Fruit fly (Drosophila melanogaster) whole organism, embryonic: ENCODE data around the gene CG5080.

Experiments
- Abd-B ChIP-seq: fragments of 200-800 bp; sonication (Bioruptor generic); optimal IDR thresholded peaks from 2 replicates; lab custom pipeline; 2018; ENCODE audit warnings: missing biosample characterization, mild to moderate bottlenecking, missing genetic modification characterization, moderate library complexity
- Bgb ChIP-seq: fragments of 200-800 bp; sonication (Bioruptor generic); IDR thresholded peaks from 2 replicates; pipeline ENCODE4 v1.3.6; 2022; ENCODE audit warnings: missing biosample characterization, missing genetic modification characterization; ENCODE audit not compliant: partially characterized antibody
- BtbVII ChIP-seq: fragments of 200-800 bp; sonication (Bioruptor generic); optimal IDR thresholded peaks from 3 replicates; lab custom pipeline; 2017; ENCODE audit warnings: missing biosample characterization, mild to moderate bottlenecking, missing genetic modification characterization
- CG1024 ChIP-seq: fragments of 200-800 bp; sonication (Bioruptor generic); IDR thresholded peaks from 2 replicates; pipeline ENCODE4 v1.3.6; 2022; ENCODE audit warnings: missing biosample characterization, missing genetic modification characterization
- CG10565 ChIP-seq: fragments of 200-800 bp; sonication (Bioruptor generic); optimal IDR thresholded peaks from 3 replicates; lab custom pipeline; 2016; ENCODE audit warnings: missing biosample characterization, mild to moderate bottlenecking, missing genetic modification characterization
- CG11504 ChIP-seq: fragments of 200-800 bp; sonication (Bioruptor generic); optimal IDR thresholded peaks from 3 replicates; lab custom pipeline; 2019; ENCODE audit warnings: missing biosample characterization, mild to moderate bottlenecking, missing genetic modification characterization, moderate library complexity
- CG15011 ChIP-seq: fragments of 200-800 bp; sonication (Bioruptor generic); optimal IDR thresholded peaks from 3 replicates; lab custom pipeline; 2018; ENCODE audit warnings: missing biosample characterization, mild to moderate bottlenecking, missing genetic modification characterization
- CG1603 ChIP-seq: fragments of 200-800 bp; sonication (Bioruptor generic); optimal IDR thresholded peaks from 2 replicates; lab custom pipeline; 2019; ENCODE audit warnings: missing biosample characterization, mild to moderate bottlenecking, missing genetic modification characterization, moderate library complexity
- CG16815 ChIP-seq: fragments of 200-800 bp; sonication (Bioruptor generic); optimal IDR thresholded peaks from 3 replicates; lab custom pipeline; 2017; ENCODE audit warnings: missing biosample characterization, mild to moderate bottlenecking, missing genetic modification characterization
- CG16863 ChIP-seq: fragments of 200-800 bp; sonication (Bioruptor generic); optimal IDR thresholded peaks from 3 replicates; lab custom pipeline; 2016; ENCODE audit warnings: missing biosample characterization, missing genetic modification characterization
- CG17186 ChIP-seq: fragments of 200-800 bp; sonication (Bioruptor generic); optimal IDR thresholded peaks from 3 replicates; lab custom pipeline; 2017; ENCODE audit warnings: missing biosample characterization, missing genetic modification reagents, missing genetic modification characterization
- CG18262 ChIP-seq: fragments of 200-800 bp; optimal IDR thresholded peaks from 3 replicates; lab custom pipeline; 2019; ENCODE audit warnings: missing biosample characterization, mild to moderate bottlenecking, missing genetic modification characterization, moderate library complexity
- CG2202 ChIP-seq: fragments of 200-800 bp; sonication (Bioruptor generic); optimal IDR thresholded peaks from 2 replicates; lab custom pipeline; 2018; ENCODE audit warnings: missing biosample characterization, mild to moderate bottlenecking, missing genetic modification characterization
- CG30431 ChIP-seq: fragments of 200-800 bp; sonication (Bioruptor generic); optimal IDR thresholded peaks from 2 replicates; lab custom pipeline; 2017; ENCODE audit warnings: missing biosample characterization, missing genetic modification characterization
- CG3281 ChIP-seq: fragments of 200-800 bp; sonication (Bioruptor generic); optimal IDR thresholded peaks from 3 replicates; lab custom pipeline; 2017; ENCODE audit warnings: missing biosample characterization, mild to moderate bottlenecking, missing genetic modification characterization
- CG34376 ChIP-seq: fragments of 200-800 bp; sonication (Bioruptor generic); optimal IDR thresholded peaks from 2 replicates; lab custom pipeline; 2018; ENCODE audit warnings: missing biosample characterization, mild to moderate bottlenecking, missing genetic modification characterization
- CG4360 ChIP-seq: fragments of 200-800 bp; sonication (Bioruptor generic); IDR thresholded peaks from 2 replicates; pipeline ENCODE4 v1.3.6; 2022; ENCODE audit warnings: missing biosample characterization, missing genetic modification characterization
- CG4730 ChIP-seq: fragments of 200-800 bp; sonication (Bioruptor generic); IDR thresholded peaks from 2 replicates; pipeline ENCODE4 v1.3.6; 2022; ENCODE audit warnings: missing biosample characterization, missing genetic modification characterization
- CG6791 ChIP-seq: fragments of 200-800 bp; sonication (Bioruptor generic); IDR thresholded peaks from 3 replicates; pipeline ENCODE4 v1.3.6; 2022; ENCODE audit warnings: missing biosample characterization, missing genetic modification characterization; ENCODE audit not compliant: partially characterized antibody
- CG9817 ChIP-seq: fragments of 200-800 bp; sonication (Bioruptor generic); optimal IDR thresholded peaks from 2 replicates; lab custom pipeline; 2018; ENCODE audit warnings: missing biosample characterization, mild to moderate bottlenecking, missing genetic modification characterization, moderate library complexity
- D19A ChIP-seq: fragments of 200-800 bp; optimal IDR thresholded peaks from 3 replicates; lab custom pipeline; 2019; ENCODE audit warnings: missing biosample characterization, mild to moderate bottlenecking, missing genetic modification characterization, moderate library complexity
- Dfd ChIP-seq, 2 experiments: fragments of >200 bp; optimal IDR thresholded peaks; 2 replicates each; lab custom pipeline; 2017; ENCODE audit warnings: missing biosample characterization in 2 of 2, missing genetic modification characterization in 2 of 2
- Dll ChIP-seq: fragments of 200-800 bp; sonication (Bioruptor generic); IDR thresholded peaks from 4 replicates; pipeline ENCODE4 v1.3.6; 2022; ENCODE audit warnings: missing biosample characterization, missing genetic modification characterization; ENCODE audit not compliant: partially characterized antibody
- Fer3 ChIP-seq: fragments of 200-800 bp; sonication (Bioruptor generic); optimal IDR thresholded peaks from 2 replicates; lab custom pipeline; 2018; ENCODE audit warnings: missing biosample characterization, mild to moderate bottlenecking, missing genetic modification characterization, moderate library complexity
- Hmx ChIP-seq: fragments of 200-800 bp; sonication (Bioruptor generic); optimal IDR thresholded peaks from 2 replicates; lab custom pipeline; 2016; ENCODE audit warnings: missing biosample characterization, missing genetic modification characterization
- Hr3 ChIP-seq: fragments of 200-800 bp; sonication (Bioruptor generic); optimal IDR thresholded peaks from 3 replicates; lab custom pipeline; 2016; ENCODE audit warnings: missing biosample characterization, missing genetic modification characterization
- Lhr ChIP-seq: fragments of 200-800 bp; sonication (Bioruptor generic); optimal IDR thresholded peaks from 3 replicates; lab custom pipeline; 2017; ENCODE audit warnings: mild to moderate bottlenecking, missing biosample characterization, missing genetic modification reagents, missing genetic modification characterization
- Ptx1 ChIP-seq: fragments of 200-800 bp; sonication (Bioruptor generic); IDR thresholded peaks from 2 replicates; pipeline ENCODE4 v1.3.6; 2022; ENCODE audit warnings: missing biosample characterization, missing genetic modification characterization
- Ravus ChIP-seq: fragments of 200-800 bp; sonication (Bioruptor generic); IDR thresholded peaks from 2 replicates; pipeline ENCODE4 v1.3.6; 2022; ENCODE audit warnings: missing biosample characterization, missing genetic modification characterization
- Spps ChIP-seq: fragments of 200-800 bp; sonication (Bioruptor generic); optimal IDR thresholded peaks from 2 replicates; lab custom pipeline; 2018; ENCODE audit warnings: missing biosample characterization, mild to moderate bottlenecking, missing genetic modification characterization
- TFAM ChIP-seq: fragments of 200-800 bp; sonication (Bioruptor generic); optimal IDR thresholded peaks from 2 replicates; lab custom pipeline; 2017; ENCODE audit warnings: missing biosample characterization, missing genetic modification characterization, inconsistent platforms
- Tbp ChIP-seq: fragments of >200 bp; optimal IDR thresholded peaks from 2 replicates; lab custom pipeline; 2018; ENCODE audit warnings: missing biosample characterization, missing genetic modification characterization
- ase ChIP-seq: fragments of 200-800 bp; sonication (Bioruptor generic); IDR thresholded peaks from 3 replicates; pipeline ENCODE4 v1.3.6; 2022; ENCODE audit warnings: missing biosample characterization, missing genetic modification characterization
- bbx ChIP-seq: fragments of 200-800 bp; sonication (Bioruptor generic); IDR thresholded peaks from 2 replicates; pipeline ENCODE4 v1.3.6; 2022; ENCODE audit warnings: missing biosample characterization, missing genetic modification characterization; ENCODE audit not compliant: partially characterized antibody
- bowl ChIP-seq: fragments of 200-800 bp; sonication (Bioruptor generic); IDR thresholded peaks from 2 replicates; pipeline ENCODE4 v1.3.6; 2022; ENCODE audit warnings: missing biosample characterization, missing genetic modification characterization
- danr ChIP-seq: fragments of 200-800 bp; sonication (Bioruptor generic); IDR thresholded peaks from 2 replicates; pipeline ENCODE4 v1.3.6; 2022; ENCODE audit warnings: missing biosample characterization, missing genetic modification characterization
- esg ChIP-seq: fragments of 200-800 bp; sonication (Bioruptor generic); conservative IDR thresholded peaks from 2 replicates; pipeline ENCODE4 v1.3.6; 2022; ENCODE audit warnings: missing biosample characterization, missing genetic modification characterization
- exex ChIP-seq: fragments of 200-800 bp; sonication (Bioruptor generic); optimal IDR thresholded peaks from 4 replicates; lab custom pipeline; 2018; ENCODE audit warnings: missing biosample characterization, mild to moderate bottlenecking, missing genetic modification characterization, moderate library complexity
- fru ChIP-seq: fragments of >200 bp; optimal IDR thresholded peaks from 2 replicates; lab custom pipeline; 2017
- hb ChIP-seq: fragments of 200-800 bp; sonication (Bioruptor generic); IDR thresholded peaks from 3 replicates; pipeline ENCODE4 v1.3.6; 2022; ENCODE audit warnings: missing biosample characterization, missing genetic modification characterization; ENCODE audit not compliant: partially characterized antibody
- luna ChIP-seq: fragments of 200-800 bp; sonication (Bioruptor generic); optimal IDR thresholded peaks from 2 replicates; lab custom pipeline; 2016; ENCODE audit warnings: missing biosample characterization, missing genetic modification characterization
- mld ChIP-seq: fragments of 200-800 bp; sonication (Bioruptor generic); IDR thresholded peaks from 3 replicates; pipeline ENCODE4 v1.3.6; 2022; ENCODE audit warnings: missing biosample characterization, missing genetic modification characterization; ENCODE audit not compliant: partially characterized antibody
- onecut ChIP-seq: fragments of 200-800 bp; sonication (Bioruptor generic); IDR thresholded peaks from 2 replicates; pipeline ENCODE4 v1.3.6; 2022; ENCODE audit warnings: missing biosample characterization, missing genetic modification characterization
- org-1 ChIP-seq: fragments of 200-800 bp; sonication (Bioruptor generic); optimal IDR thresholded peaks from 2 replicates; lab custom pipeline; 2017; ENCODE audit warnings: missing biosample characterization, missing genetic modification characterization
- pho ChIP-seq: fragments of 200-800 bp; sonication (Bioruptor generic); optimal IDR thresholded peaks from 2 replicates; lab custom pipeline; 2016; ENCODE audit warnings: missing biosample characterization, missing genetic modification characterization
- schlank ChIP-seq: fragments of 200-800 bp; sonication (Bioruptor generic); optimal IDR thresholded peaks from 2 replicates; lab custom pipeline; 2018; ENCODE audit warnings: missing biosample characterization, mild to moderate bottlenecking, missing genetic modification characterization
- so ChIP-seq: fragments of 200-800 bp; sonication (Bioruptor generic); IDR thresholded peaks from 3 replicates; pipeline ENCODE4 v1.3.6; 2022; ENCODE audit warnings: missing biosample characterization, missing genetic modification characterization
- toy ChIP-seq: fragments of 200-800 bp; sonication (Bioruptor generic); IDR thresholded peaks from 2 replicates; pipeline ENCODE4 v1.3.6; 2022; ENCODE audit warnings: missing biosample characterization, missing genetic modification characterization
- zen ChIP-seq: fragments of 200-800 bp; sonication (Bioruptor generic); optimal IDR thresholded peaks from 3 replicates; lab custom pipeline; 2018; ENCODE audit warnings: missing biosample characterization, mild to moderate bottlenecking, missing genetic modification characterization, moderate library complexity
- zfh1 ChIP-seq: fragments of 200-800 bp; sonication (Bioruptor generic); IDR thresholded peaks from 3 replicates; pipeline ENCODE4 v1.3.6; 2022; ENCODE audit warnings: missing biosample characterization, missing genetic modification characterization

The CG5080 gene

dm6 chr2L:1169867-1170415 lies 6.3 kb upstream of the CG5080 start, which contains the start of the genes CG31922 and Plap (continued):
- peak; percentile 46 for TF ChIP-seq Hmx
- no peak; the same call in 2 of the 3 replicates for TF ChIP-seq so (GFP tag; lab: Robert Waterston, UW)
- peak; percentile 20; the same call in 1 of the 2 replicates for TF ChIP-seq esg (GFP tag; lab: Robert Waterston, UW)
- no peak for TF ChIP-seq exex (tag; lab: Kevin White, UChicago)
- TF ChIP-seq pho (GFP tag; lab: Kevin White, UChicago): peak; percentile 81
- no peak for TF ChIP-seq CG15011 (GFP tag; lab: Kevin White, UChicago)
- peak; percentile 58 for TF ChIP-seq Fer3 (tag; lab: Kevin White, UChicago)
- peak; percentile 77; the same call in 2 of the 3 replicates for TF ChIP-seq CG6791 (GFP tag; lab: Robert Waterston, UW)
- TF ChIP-seq Dll (GFP tag; lab: Robert Waterston, UW): peak; percentile 96
- peak; percentile 86 for TF ChIP-seq Hr3 (GFP tag; lab: Kevin White, UChicago)
- TF ChIP-seq D19A (tag; lab: Kevin White, UChicago): no peak
- TF ChIP-seq zfh1 (GFP tag; lab: Robert Waterston, UW): no peak
- peak; percentile 72 for TF ChIP-seq CG9817 (tag; lab: Kevin White, UChicago)
- TF ChIP-seq CG16815 (GFP tag; lab: Kevin White, UChicago): peak; percentile 48
- TF ChIP-seq mld (GFP tag; lab: Robert Waterston, UW): peak; percentile 82; the same call in 2 of the 3 replicates
- TF ChIP-seq CG1024 (GFP tag; lab: Robert Waterston, UW): no peak
- peak; percentile 63 for TF ChIP-seq CG16863 (GFP tag; lab: Kevin White, UChicago)
- TF ChIP-seq Abd-B: peak; percentile 59
- TF ChIP-seq ase (GFP tag; lab: Robert Waterston, UW): no peak
- no peak for TF ChIP-seq BtbVII (GFP tag; lab: Kevin White, UChicago)
- peak; percentile 14 for TF ChIP-seq CG17186 (GFP tag; lab: Kevin White, UChicago)
- TF ChIP-seq CG4360 (GFP tag; lab: Robert Waterston, UW): no peak
- TF ChIP-seq hb (GFP tag; lab: Robert Waterston, UW): peak; percentile 88
- no peak for TF ChIP-seq CG10565 (GFP tag; lab: Kevin White, UChicago)
- no peak for TF ChIP-seq Tbp
- TF ChIP-seq luna (GFP tag; lab: Kevin White, UChicago): peak; percentile 21
- peak; percentile 83 for TF ChIP-seq bbx
- TF ChIP-seq onecut (GFP tag; lab: Robert Waterston, UW): no peak; the same call in 1 of the 2 replicates
- 0 out of 2 replicates have a peak, but pooled peaks have one; percentile 25 for TF ChIP-seq CG4730
- peak; percentile 9 for TF ChIP-seq CG2202
- peak; percentile 77 for TF ChIP-seq CG34376 (GFP tag; lab: Kevin White, UChicago)
- TF ChIP-seq toy: no peak
- no peak for TF ChIP-seq org-1 (GFP tag; lab: Kevin White, UChicago)
- TF ChIP-seq CG1603 (tag; lab: Kevin White, UChicago): no peak
- no peak for TF ChIP-seq CG11504 (tag; lab: Kevin White, UChicago)
- TF ChIP-seq Bgb (GFP tag; lab: Robert Waterston, UW): peak; percentile 81
- peak; percentile 37 for TF ChIP-seq zen (tag; lab: Kevin White, UChicago)
- peak; percentile 63 for TF ChIP-seq CG3281 (GFP tag; lab: Kevin White, UChicago)
- peak; percentile 26 for TF ChIP-seq Spps
- peak; percentile 26; the same call in 1 of the 2 replicates for TF ChIP-seq danr (GFP tag; lab: Robert Waterston, UW)
- TF ChIP-seq schlank: no peak
- no peak for TF ChIP-seq Ravus
- TF ChIP-seq Lhr (GFP tag; lab: Kevin White, UChicago): peak; percentile 59
- peak; percentile 61; the same call in 1 of the 2 replicates for TF ChIP-seq Ptx1
- TF ChIP-seq bowl (GFP tag; lab: Robert Waterston, UW): no peak
- no peak for TF ChIP-seq fru
- no peak for TF ChIP-seq CG30431 (GFP tag; lab: Kevin White, UChicago)
- TF ChIP-seq CG18262 (tag; lab: Kevin White, UChicago): peak; percentile 69
- no peak for TF ChIP-seq TFAM
- no peak for TF ChIP-seq Dfd (GFP tag; optimal IDR thresholded peaks at IDR 0.05; lab: Kevin White, UChicago)
